Fruit fly (Drosophila melanogaster) whole organism, embryonic: ENCODE data around the gene Nlg2.
A peak's percentile ranks its signal among the peaks of the same experiment; 100 is the strongest.

Experiments used
- BEAF-32 ChIP-seq: fragments of 200-800 bp; sonication (Bioruptor generic); optimal IDR thresholded peaks from 3 replicates; lab custom pipeline; 2017; ENCODE audit warnings: missing biosample characterization, missing genetic modification characterization, mild to moderate bottlenecking, moderate library complexity, missing genetic modification reagents
- CG10267 ChIP-seq: fragments of 200-800 bp; sonication (Bioruptor generic); optimal IDR thresholded peaks from 2 replicates; lab custom pipeline; 2018; ENCODE audit warnings: missing biosample characterization, mild to moderate bottlenecking, missing genetic modification characterization, moderate library complexity
- CG12236 ChIP-seq: fragments of 200-800 bp; sonication (Bioruptor generic); optimal IDR thresholded peaks from 2 replicates; lab custom pipeline; 2016; ENCODE audit warnings: missing biosample characterization, missing genetic modification characterization
- CG12659 ChIP-seq: fragments of 200-800 bp; sonication (Bioruptor generic); optimal IDR thresholded peaks from 3 replicates; lab custom pipeline; 2017; ENCODE audit warnings: mild to moderate bottlenecking, missing biosample characterization, missing genetic modification reagents, missing genetic modification characterization
- CG13287 ChIP-seq: fragments of 200-800 bp; sonication (Bioruptor generic); IDR thresholded peaks from 2 replicates; pipeline ENCODE4 v1.3.6; 2022; ENCODE audit warnings: missing biosample characterization, missing genetic modification characterization; ENCODE audit not compliant: partially characterized antibody
- CG14441 ChIP-seq: fragments of 200-800 bp; sonication (Bioruptor generic); IDR thresholded peaks from 2 replicates; pipeline ENCODE4 v1.3.6; 2022; ENCODE audit warnings: missing biosample characterization, missing genetic modification characterization
- CG14710 ChIP-seq: fragments of 200-800 bp; sonication (Bioruptor generic); optimal IDR thresholded peaks from 3 replicates; lab custom pipeline; 2019; ENCODE audit warnings: missing biosample characterization, mild to moderate bottlenecking, missing genetic modification characterization, moderate library complexity
- CG15514 ChIP-seq: fragments of 200-800 bp; sonication (Bioruptor generic); optimal IDR thresholded peaks from 3 replicates; lab custom pipeline; 2017; ENCODE audit warnings: missing biosample characterization, missing genetic modification characterization, mild to moderate bottlenecking, moderate library complexity, missing genetic modification reagents
- CG15601 ChIP-seq: fragments of 200-800 bp; sonication (Bioruptor generic); optimal IDR thresholded peaks from 3 replicates; lab custom pipeline; 2019; ENCODE audit warnings: missing biosample characterization, mild to moderate bottlenecking, missing genetic modification characterization, moderate library complexity
- CG1603 ChIP-seq: fragments of 200-800 bp; sonication (Bioruptor generic); optimal IDR thresholded peaks from 2 replicates; lab custom pipeline; 2019; ENCODE audit warnings: missing biosample characterization, mild to moderate bottlenecking, missing genetic modification characterization, moderate library complexity
- CG17328 ChIP-seq: fragments of 200-800 bp; sonication (Bioruptor generic); IDR thresholded peaks from 2 replicates; pipeline ENCODE4 v1.3.6; 2022; ENCODE audit warnings: missing biosample characterization, missing genetic modification characterization
- CG17829 ChIP-seq: fragments of 200-800 bp; optimal IDR thresholded peaks from 2 replicates; lab custom pipeline; 2019; ENCODE audit warnings: missing biosample characterization, mild to moderate bottlenecking, missing genetic modification characterization, moderate library complexity
- CG2116 ChIP-seq: fragments of 200-800 bp; sonication (Bioruptor generic); optimal IDR thresholded peaks from 3 replicates; lab custom pipeline; 2018; ENCODE audit warnings: missing biosample characterization, mild to moderate bottlenecking, missing genetic modification characterization
- CG2712 ChIP-seq: fragments of 200-800 bp; optimal IDR thresholded peaks from 3 replicates; lab custom pipeline; 2019; ENCODE audit warnings: missing biosample characterization, mild to moderate bottlenecking, missing genetic modification characterization, moderate library complexity
- CG30020 ChIP-seq: fragments of 200-800 bp; optimal IDR thresholded peaks from 2 replicates; lab custom pipeline; 2019; ENCODE audit warnings: missing biosample characterization, mild to moderate bottlenecking, missing genetic modification characterization, moderate library complexity
- CG31388 ChIP-seq: fragments of 200-800 bp; sonication (Bioruptor generic); optimal IDR thresholded peaks from 2 replicates; lab custom pipeline; 2016; ENCODE audit warnings: missing biosample characterization, missing genetic modification characterization
- CG4617 ChIP-seq: fragments of 200-800 bp; sonication (Bioruptor generic); optimal IDR thresholded peaks from 3 replicates; lab custom pipeline; 2016; ENCODE audit warnings: missing biosample characterization, missing genetic modification characterization, borderline replicate concordance
- CG9797 ChIP-seq: fragments of 200-800 bp; sonication (Bioruptor generic); optimal IDR thresholded peaks from 3 replicates; lab custom pipeline; 2018; ENCODE audit warnings: missing biosample characterization, mild to moderate bottlenecking, missing genetic modification characterization
- Dp ChIP-seq: fragments of 200-800 bp; sonication (Bioruptor generic); optimal IDR thresholded peaks from 2 replicates; lab custom pipeline; 2018; ENCODE audit warnings: missing biosample characterization, mild to moderate bottlenecking, missing genetic modification characterization, moderate library complexity
- E2f2 ChIP-seq: fragments of 200-800 bp; sonication (Bioruptor generic); IDR thresholded peaks from 2 replicates; pipeline ENCODE4 v1.3.6; 2022; ENCODE audit warnings: missing biosample characterization, missing genetic modification characterization
- Ets97D ChIP-seq: fragments of 200-800 bp; sonication (Bioruptor generic); optimal IDR thresholded peaks from 3 replicates; lab custom pipeline; 2016; ENCODE audit warnings: missing biosample characterization, missing genetic modification characterization
- HmgZ ChIP-seq: fragments of 200-800 bp; sonication (Bioruptor generic); optimal IDR thresholded peaks from 2 replicates; lab custom pipeline; 2018; ENCODE audit warnings: missing biosample characterization, mild to moderate bottlenecking, missing genetic modification characterization
- Hr3 ChIP-seq: fragments of 200-800 bp; sonication (Bioruptor generic); optimal IDR thresholded peaks from 3 replicates; lab custom pipeline; 2016; ENCODE audit warnings: missing biosample characterization, missing genetic modification characterization
- Hsf ChIP-seq: fragments of 200-800 bp; sonication (Bioruptor generic); optimal IDR thresholded peaks from 3 replicates; lab custom pipeline; 2016; ENCODE audit warnings: missing biosample characterization, missing genetic modification characterization
- MBD-R2 ChIP-seq: fragments of 200-800 bp; sonication (Bioruptor generic); IDR thresholded peaks from 2 replicates; pipeline ENCODE4 v1.3.6; 2022; ENCODE audit warnings: missing biosample characterization, missing genetic modification characterization
- MESR4 ChIP-seq: fragments of 200-800 bp; sonication (Bioruptor generic); optimal IDR thresholded peaks from 2 replicates; lab custom pipeline; 2018; ENCODE audit warnings: missing biosample characterization, mild to moderate bottlenecking, missing genetic modification characterization, moderate library complexity
- Med ChIP-seq: fragments of 200-800 bp; sonication (Bioruptor generic); peaks from one replicate; lab custom pipeline; 2016; ENCODE audit warnings: missing biosample characterization, missing genetic modification characterization, mild to moderate bottlenecking, inconsistent platforms, moderate library complexity
- Myb ChIP-seq: fragments of 200-800 bp; sonication (Bioruptor generic); optimal IDR thresholded peaks from 2 replicates; lab custom pipeline; 2016; ENCODE audit warnings: missing biosample characterization, missing genetic modification characterization
- YL-1 ChIP-seq: fragments of 200-800 bp; sonication (Bioruptor generic); optimal IDR thresholded peaks from 3 replicates; lab custom pipeline; 2017; ENCODE audit warnings: missing biosample characterization, mild to moderate bottlenecking, missing genetic modification characterization
- cad ChIP-seq: fragments of >200 bp; optimal IDR thresholded peaks from 2 replicates; lab custom pipeline; 2017; ENCODE audit warnings: missing biosample characterization, missing genetic modification characterization
- crc ChIP-seq: fragments of 200-800 bp; sonication (Bioruptor generic); optimal IDR thresholded peaks from 2 replicates; lab custom pipeline; 2016; ENCODE audit warnings: missing biosample characterization, missing genetic modification characterization
- gfzf ChIP-seq: fragments of 200-800 bp; sonication (Bioruptor generic); optimal IDR thresholded peaks from 2 replicates; lab custom pipeline; 2016; ENCODE audit warnings: missing biosample characterization, mild to moderate bottlenecking, missing genetic modification characterization, moderate library complexity
- hbn ChIP-seq: fragments of 200-800 bp; sonication (Bioruptor generic); IDR thresholded peaks from 2 replicates; pipeline ENCODE4 v1.3.6; 2022; ENCODE audit warnings: missing biosample characterization, missing genetic modification characterization; ENCODE audit not compliant: partially characterized antibody
- nmo ChIP-seq: fragments of 200-800 bp; sonication (Bioruptor generic); optimal IDR thresholded peaks from 2 replicates; lab custom pipeline; 2018; ENCODE audit warnings: missing biosample characterization, mild to moderate bottlenecking, missing genetic modification characterization, moderate library complexity
- phol ChIP-seq: fragments of 200-800 bp; sonication (Bioruptor generic); optimal IDR thresholded peaks from 3 replicates; lab custom pipeline; 2018; ENCODE audit warnings: missing biosample characterization, mild to moderate bottlenecking, missing genetic modification characterization, moderate library complexity
- pnt ChIP-seq: fragments of 200-800 bp; sonication (Bioruptor generic); optimal IDR thresholded peaks from 3 replicates; lab custom pipeline; 2016; ENCODE audit warnings: missing biosample characterization, missing genetic modification characterization
- pzg ChIP-seq: fragments of 200-800 bp; sonication (Bioruptor generic); optimal IDR thresholded peaks from 3 replicates; lab custom pipeline; 2018; ENCODE audit warnings: missing biosample characterization, mild to moderate bottlenecking, missing genetic modification characterization, moderate library complexity
- salm ChIP-seq: fragments of 200-800 bp; sonication (Bioruptor generic); optimal IDR thresholded peaks from 2 replicates; lab custom pipeline; 2018; ENCODE audit warnings: missing biosample characterization, mild to moderate bottlenecking, missing genetic modification characterization
- so ChIP-seq: fragments of 200-800 bp; sonication (Bioruptor generic); IDR thresholded peaks from 3 replicates; pipeline ENCODE4 v1.3.6; 2022; ENCODE audit warnings: missing biosample characterization, missing genetic modification characterization
- sob ChIP-seq: fragments of 200-800 bp; sonication (Bioruptor generic); IDR thresholded peaks from 2 replicates; pipeline ENCODE4 v1.3.6; 2022; ENCODE audit warnings: missing biosample characterization, missing genetic modification characterization
- sr ChIP-seq: fragments of 200-800 bp; sonication (Bioruptor generic); IDR thresholded peaks from 3 replicates; pipeline ENCODE4 v1.3.6; 2022; ENCODE audit warnings: missing biosample characterization, missing genetic modification characterization
- stwl ChIP-seq: fragments of 200-800 bp; sonication (Bioruptor generic); optimal IDR thresholded peaks from 3 replicates; lab custom pipeline; 2018; ENCODE audit warnings: missing biosample characterization, mild to moderate bottlenecking, missing genetic modification characterization, moderate library complexity
- trem ChIP-seq: fragments of 200-800 bp; optimal IDR thresholded peaks from 3 replicates; lab custom pipeline; 2019; ENCODE audit warnings: missing biosample characterization, mild to moderate bottlenecking, missing genetic modification characterization, moderate library complexity

The Nlg2 gene

dm6 chr2L:6942714-6943113 lies 68.0 kb downstream of the Nlg2 start, which contains the start of gene CG18304:
CG18304 (minus strand) TSS chr2L:6942814.
- no peak for TF ChIP-seq CG31388 (GFP tag; lab: Kevin White, UChicago)
- TF ChIP-seq CG17328 (GFP tag; lab: Robert Waterston, UW): 0 out of 2 replicates have a peak, but pooled peaks have one; percentile 7

dm6 chr2L:6945088-6945487 lies 70.4 kb downstream of the Nlg2 start, which contains the start of gene Fgop2:
Fgop2 (minus strand) TSS chr2L:6945289.
- TF ChIP-seq E2f2 (peak; percentile 82), CG13287 (peak; percentile 38; the same call in 1 of the 2 replicates), CG1603 (tag; lab: Kevin White, UChicago) (peak; percentile 51), Dp (GFP tag; lab: Kevin White, UChicago) (peak; percentile 74), cad (GFP tag; lab: Kevin White, UChicago) (peak; percentile 31), salm (no peak), hbn (GFP tag; lab: Robert Waterston, UW) (no peak), CG9797 (GFP tag; lab: Kevin White, UChicago) (peak; percentile 70), CG14710 (tag; lab: Kevin White, UChicago) (peak; percentile 41), sob (GFP tag; lab: Robert Waterston, UW) (peak; percentile 20; the same call in 1 of the 2 replicates), CG15601 (tag; lab: Kevin White, UChicago) (peak; percentile 49), stwl (tag; lab: Kevin White, UChicago) (peak; percentile 83), MBD-R2 (GFP tag; lab: Robert Waterston, UW) (peak; percentile 69), YL-1 (peak; percentile 72), MESR4 (GFP tag; lab: Kevin White, UChicago) (peak; percentile 81), so (no peak), Med (GFP tag; lab: Kevin White, UChicago) (peak; percentile 47), BEAF-32 (peak; percentile 25), phol (tag; lab: Kevin White, UChicago) (peak; percentile 15), Hsf (no peak), Hr3 (peak; percentile 36), CG10267 (tag; lab: Kevin White, UChicago) (peak; percentile 30), CG15514 (GFP tag; lab: Kevin White, UChicago) (peak; percentile 84), nmo (GFP tag; lab: Kevin White, UChicago) (peak; percentile 8), gfzf (GFP tag; lab: Kevin White, UChicago) (peak; percentile 91), CG12236 (GFP tag; lab: Kevin White, UChicago) (no peak), CG2116 (GFP tag; lab: Kevin White, UChicago) (peak; percentile 6), crc (GFP tag; lab: Kevin White, UChicago) (no peak), pzg (GFP tag; lab: Kevin White, UChicago) (peak; percentile 61), CG4617 (GFP tag; lab: Kevin White, UChicago) (peak; percentile 80), sr (GFP tag; lab: Robert Waterston, UW) (no peak), HmgZ (peak; percentile 19), CG30020 (tag; lab: Kevin White, UChicago) (peak; percentile 13), CG17829 (peak; percentile 21), Myb (GFP tag; lab: Kevin White, UChicago) (peak; percentile 4), trem (peak; percentile 41), CG2712 (peak; percentile 4), CG14441 (GFP tag; lab: Robert Waterston, UW) (no peak), Ets97D (peak; percentile 20), CG12659 (GFP tag; lab: Kevin White, UChicago) (peak; percentile 26), pnt (GFP tag; lab: Kevin White, UChicago) (no peak)
- TF ChIP-seq, all 482 proteins: peak for 32
